Worm (Caenorhabditis elegans) whole organism, early embryonic: ENCODE measurements around the gene C16C8.12.
"Not testable (repeated sequence)": the region's sequence is repeated elsewhere in the genome, so short reads cannot be mapped to it uniquely, and the experiment has no call there.

Experiments
- B0310.2 ChIP-seq: sonication (generic microtip); optimal IDR thresholded peaks from 2 replicates; lab custom pipeline; 2016; ENCODE audit warnings: mild to moderate bottlenecking, missing genetic modification characterization, missing compliant biosample characterization
- F13C5.2 ChIP-seq: sonication (generic microtip); optimal IDR thresholded peaks from 2 replicates; lab custom pipeline; 2017; ENCODE audit warnings: mild to moderate bottlenecking, missing genetic modification characterization, inconsistent platforms, missing compliant biosample characterization
- aly-1 ChIP-seq: sonication (generic microtip); optimal IDR thresholded peaks from 2 replicates; lab custom pipeline; 2016; ENCODE audit warnings: missing genetic modification characterization, missing compliant biosample characterization
- ama-1 ChIP-seq: fragments of 150-350 bp; optimal IDR thresholded peaks from 2 replicates; lab custom pipeline; 2014
- ceh-13 ChIP-seq: fragments of 200-800 bp; sonication (Bioruptor generic); optimal IDR thresholded peaks from 2 replicates; lab custom pipeline; 2018; ENCODE audit warnings: mild to moderate bottlenecking, missing genetic modification characterization, missing compliant biosample characterization
- ceh-36 ChIP-seq: sonication (generic microtip); optimal IDR thresholded peaks from 2 replicates; lab custom pipeline; 2016; ENCODE audit warnings: missing genetic modification characterization, inconsistent platforms, missing compliant biosample characterization
- ets-7 ChIP-seq: sonication (generic microtip); optimal IDR thresholded peaks from 2 replicates; lab custom pipeline; 2016; ENCODE audit warnings: missing genotype, missing genetic modification characterization, missing compliant biosample characterization
- flt-1 ChIP-seq: fragments of 200-800 bp; sonication (Bioruptor generic); IDR thresholded peaks from 2 replicates; pipeline ENCODE4 v1.3.6; 2022; ENCODE audit warnings: missing genetic modification characterization, missing compliant biosample characterization
- hmbx-1 ChIP-seq: sonication (generic microtip); optimal IDR thresholded peaks from 2 replicates; lab custom pipeline; 2016; ENCODE audit warnings: mild to moderate bottlenecking, missing genetic modification characterization, missing compliant biosample characterization
- hmg-4 ChIP-seq: fragments of 200-800 bp; sonication (Bioruptor generic); optimal IDR thresholded peaks from 2 replicates; lab custom pipeline; 2018; ENCODE audit warnings: mild to moderate bottlenecking, missing genetic modification characterization, missing compliant biosample characterization
- hnd-1 ChIP-seq: sonication (generic microtip); optimal IDR thresholded peaks from 2 replicates; lab custom pipeline; 2016; ENCODE audit warnings: missing genetic modification characterization, missing compliant biosample characterization
- pes-1 ChIP-seq: fragments of 200-800 bp; sonication (Bioruptor generic); IDR thresholded peaks from 2 replicates; pipeline ENCODE4 v1.3.6; 2022; ENCODE audit warnings: missing genetic modification reagents, missing genetic modification characterization, missing compliant biosample characterization
- scrt-1 ChIP-seq: fragments of 200-800 bp; sonication (Bioruptor generic); IDR thresholded peaks from 2 replicates; pipeline ENCODE4 v1.3.6; 2022; ENCODE audit warnings: missing genetic modification characterization, missing compliant biosample characterization
- sea-1 ChIP-seq: fragments of 200-800 bp; sonication (Bioruptor generic); conservative IDR thresholded peaks from 2 replicates; pipeline ENCODE4 v1.3.6; 2022; ENCODE audit warnings: missing genetic modification characterization, missing compliant biosample characterization
- tbx-11 ChIP-seq: fragments of 200-800 bp; sonication (Bioruptor generic); IDR thresholded peaks from 2 replicates; pipeline ENCODE4 v1.3.6; 2022; ENCODE audit warnings: missing genetic modification characterization, missing compliant biosample characterization
- tbx-37 ChIP-seq: fragments of 200-800 bp; sonication (Bioruptor generic); conservative IDR thresholded peaks from 2 replicates; pipeline ENCODE4 v1.3.6; 2022; ENCODE audit warnings: missing genetic modification reagents, missing genetic modification characterization, missing compliant biosample characterization
- tra-4 ChIP-seq: sonication (generic microtip); optimal IDR thresholded peaks from 2 replicates; lab custom pipeline; 2017; ENCODE audit warnings: missing genetic modification characterization, missing compliant biosample characterization

The C16C8.12 gene

ce11 chrII:3446647-3447046 is 5.9 kb upstream of the C16C8.12 start, which contains the start of the genes C16C8.20 and gldi-6:
C16C8.20 (plus strand) TSS chrII:3446947.
gldi-6 (plus strand) TSS chrII:3446947.
- TF ChIP-seq ets-7 (tag; lab: Kevin White, UChicago) (no peak), flt-1 (GFP tag; lab: Robert Waterston, UW) (no peak), ama-1 (lab: Kevin White, UChicago) (no peak), hnd-1 (no peak), pes-1 (no peak), scrt-1 (GFP tag; lab: Robert Waterston, UW) (no peak), ceh-36 (tag; lab: Kevin White, UChicago) (no peak), aly-1 (tag; lab: Kevin White, UChicago) (no peak), tra-4 (tag; lab: Kevin White, UChicago) (no peak), B0310.2 (tag; lab: Kevin White, UChicago) (no peak), hmg-4 (GFP tag; lab: Kevin White, UChicago) (no peak), hmbx-1 (tag; lab: Kevin White, UChicago) (no peak), ceh-13 (GFP tag; lab: Kevin White, UChicago) (no peak), tbx-37 (GFP tag; lab: Robert Waterston, UW) (no peak)

- TF ChIP-seq ama-1 (lab: Kevin White, UChicago) = no peak
Observed at ce11 chrII:3447906-3448305, 4.6 kb upstream of the C16C8.12 start, which contains the start of gene C16C8.21. C16C8.21 (plus strand) TSS chrII:3448206.

- no peak for TF ChIP-seq flt-1 (GFP tag; lab: Robert Waterston, UW)
- TF ChIP-seq tbx-11 (GFP tag; lab: Robert Waterston, UW) = no peak
- TF ChIP-seq ceh-36 (tag; lab: Kevin White, UChicago) = no peak
- TF ChIP-seq scrt-1 (GFP tag; lab: Robert Waterston, UW) = no peak
- TF ChIP-seq ets-7 (tag; lab: Kevin White, UChicago) = no peak
- TF ChIP-seq ama-1 (lab: Kevin White, UChicago) = no peak
- no peak for TF ChIP-seq pes-1
- TF ChIP-seq hmg-4 (GFP tag; lab: Kevin White, UChicago) = no peak
- no peak for TF ChIP-seq hnd-1
- no peak for TF ChIP-seq tbx-37 (GFP tag; lab: Robert Waterston, UW)
Observed at ce11 chrII:3448776-3449280, 3.7 kb upstream of the C16C8.12 start, which contains the start of gene C16C8.25. C16C8.25 (plus strand) TSS chrII:3449230.

- not testable (repeated sequence) for TF ChIP-seq ceh-36 (tag; lab: Kevin White, UChicago); ama-1 (lab: Kevin White, UChicago); B0310.2 (tag; lab: Kevin White, UChicago)
Observed at ce11 chrII:3449514-3449913, 3.0 kb upstream of the C16C8.12 start, which contains the start of gene C16C8.14. C16C8.14 (plus strand) TSS chrII:3449814.

- TF ChIP-seq tbx-37 (GFP tag; lab: Robert Waterston, UW) (no peak), ets-7 (tag; lab: Kevin White, UChicago) (no peak), sea-1 (GFP tag; lab: Robert Waterston, UW) (no peak), tbx-11 (GFP tag; lab: Robert Waterston, UW) (no peak), scrt-1 (GFP tag; lab: Robert Waterston, UW) (no peak), aly-1 (tag; lab: Kevin White, UChicago) (no peak), hmbx-1 (tag; lab: Kevin White, UChicago) (no peak), hnd-1 (no peak), tra-4 (tag; lab: Kevin White, UChicago) (no peak), pes-1 (no peak), ceh-13 (GFP tag; lab: Kevin White, UChicago) (no peak), F13C5.2 (tag; lab: Kevin White, UChicago) (no peak), hmg-4 (GFP tag; lab: Kevin White, UChicago) (no peak), ceh-36 (tag; lab: Kevin White, UChicago) (no peak), flt-1 (GFP tag; lab: Robert Waterston, UW) (no peak), ama-1 (lab: Kevin White, UChicago) (no peak), B0310.2 (tag; lab: Kevin White, UChicago) (no peak)
Observed at ce11 chrII:3453521-3453920, 1.0 kb downstream of the C16C8.12 start, which contains the start of gene C16C8.11. C16C8.11 (plus strand) TSS chrII:3453708.

ce11 chrII:3458209-3458608 is 5.7 kb downstream of the C16C8.12 start, which contains the start of the genes C16C8.26 and C16C8.19:
C16C8.26 (minus strand) TSS chrII:3458309.
C16C8.19 (plus strand) TSS chrII:3458487.
- no peak for TF ChIP-seq aly-1 (tag; lab: Kevin White, UChicago)

ce11 chrII:3459199-3459598 is 6.7 kb downstream of the C16C8.12 start:
- TF ChIP-seq ama-1 (lab: Kevin White, UChicago) (no peak), ceh-36 (tag; lab: Kevin White, UChicago) (peak; percentile 69)

ce11 chrII:3460048-3460447 is 7.5 kb downstream of the C16C8.12 start, which contains the start of gene C16C8.7:
C16C8.7 (minus strand) TSS chrII:3460148.
- TF ChIP-seq pes-1 = no peak
- TF ChIP-seq aly-1 (tag; lab: Kevin White, UChicago) = no peak
- TF ChIP-seq flt-1 (GFP tag; lab: Robert Waterston, UW) = no peak
- TF ChIP-seq B0310.2 (tag; lab: Kevin White, UChicago) = no peak
- TF ChIP-seq tbx-37 (GFP tag; lab: Robert Waterston, UW) = no peak
- no peak for TF ChIP-seq hnd-1
